Worm (Caenorhabditis elegans) whole organism, L2 larva: Measurements from ENCODE around the gene C56C10.6.

Experiments used
- C34F6.9 ChIP-seq: fragments of 150-350 bp; optimal IDR thresholded peaks from 2 replicates; lab custom pipeline; 2014; ENCODE audit warnings: missing biosample characterization, missing genetic modification characterization
- F13H6.1 ChIP-seq: sonication (generic microtip); optimal IDR thresholded peaks from 2 replicates; lab custom pipeline; 2016; ENCODE audit warnings: missing genetic modification characterization, missing compliant biosample characterization
- R02D3.7 ChIP-seq: fragments of 150-350 bp; optimal IDR thresholded peaks from 2 replicates; lab custom pipeline; 2014; ENCODE audit warnings: missing biosample characterization, missing genetic modification characterization
- Y55F3AM.14 ChIP-seq: fragments of 200-800 bp; sonication (Bioruptor generic); optimal IDR thresholded peaks from 2 replicates; lab custom pipeline; 2018; ENCODE audit warnings: mild to moderate bottlenecking, missing genetic modification characterization, missing compliant biosample characterization
- ZK546.5 ChIP-seq: sonication (generic microtip); optimal IDR thresholded peaks from 2 replicates; lab custom pipeline; 2017; ENCODE audit warnings: missing biosample characterization, missing genetic modification characterization
- alr-1 ChIP-seq: fragments of 150-350 bp; optimal IDR thresholded peaks from 2 replicates; lab custom pipeline; 2014; ENCODE audit warnings: missing biosample characterization, missing genetic modification characterization
- aly-2 ChIP-seq: fragments of 150-350 bp; optimal IDR thresholded peaks from 2 replicates; lab custom pipeline; 2014; ENCODE audit warnings: missing biosample characterization, missing genetic modification characterization
- ama-1 ChIP-seq: fragments of 150-350 bp; optimal IDR thresholded peaks from 2 replicates; lab custom pipeline; 2018; ENCODE audit warnings: inconsistent platforms
- blmp-1 ChIP-seq: sonication (generic microtip); optimal IDR thresholded peaks from 2 replicates; lab custom pipeline; 2017; ENCODE audit warnings: missing genetic modification characterization, mild to moderate bottlenecking, missing compliant biosample characterization, antibody characterized with exemption, moderate library complexity; ENCODE audit not compliant: insufficient read depth
- ceh-16 ChIP-seq: fragments of 150-350 bp; optimal IDR thresholded peaks from 2 replicates; lab custom pipeline; 2014; ENCODE audit warnings: missing biosample characterization, missing genetic modification characterization
- crh-2 ChIP-seq: sonication (generic microtip); optimal IDR thresholded peaks from 2 replicates; lab custom pipeline; 2017; ENCODE audit warnings: missing biosample characterization, missing genetic modification characterization
- dmd-4 ChIP-seq: sonication (generic microtip); optimal IDR thresholded peaks from 2 replicates; lab custom pipeline; 2017; ENCODE audit warnings: missing biosample characterization, missing genetic modification characterization
- elt-3 ChIP-seq: sonication (generic microtip); optimal IDR thresholded peaks from 2 replicates; lab custom pipeline; 2017; ENCODE audit warnings: missing biosample characterization, missing genetic modification characterization
- fos-1 ChIP-seq: fragments of 150-350 bp; optimal IDR thresholded peaks from 2 replicates; lab custom pipeline; 2014; ENCODE audit warnings: missing biosample characterization, missing genetic modification characterization
- gmeb-1 ChIP-seq: fragments of 150-350 bp; optimal IDR thresholded peaks from 2 replicates; lab custom pipeline; 2014; ENCODE audit warnings: missing biosample characterization, missing genetic modification characterization
- lin-13 ChIP-seq: fragments of 150-350 bp; optimal IDR thresholded peaks from 2 replicates; lab custom pipeline; 2014; ENCODE audit warnings: missing biosample characterization, missing genetic modification reagents, missing genetic modification characterization
- lin-39 ChIP-seq: fragments of 150-350 bp; optimal IDR thresholded peaks from 2 replicates; lab custom pipeline; 2014; ENCODE audit warnings: missing biosample characterization, missing genetic modification reagents, missing genetic modification characterization
- lsy-2 ChIP-seq, 2 experiments: fragments of 150-350 bp in 1 of 2; sonication (generic microtip) in 1 of 2; optimal IDR thresholded peaks; 2 replicates each; lab custom pipeline; 2014 to 2017; ENCODE audit warnings: missing biosample characterization in 2 of 2, missing genetic modification characterization in 2 of 2
- mbf-1 ChIP-seq: sonication (generic microtip); optimal IDR thresholded peaks from 2 replicates; lab custom pipeline; 2017; ENCODE audit warnings: missing biosample characterization, missing genetic modification characterization
- nhr-11 ChIP-seq: fragments of 150-350 bp; optimal IDR thresholded peaks from 2 replicates; lab custom pipeline; 2014; ENCODE audit warnings: missing biosample characterization, missing genetic modification characterization
- nhr-12 ChIP-seq: fragments of 150-350 bp; optimal IDR thresholded peaks from 2 replicates; lab custom pipeline; 2014; ENCODE audit warnings: missing biosample characterization, missing genetic modification characterization
- nhr-129 ChIP-seq: fragments of 150-350 bp; optimal IDR thresholded peaks from 2 replicates; lab custom pipeline; 2014; ENCODE audit warnings: missing biosample characterization, missing genetic modification characterization
- nhr-23 ChIP-seq: fragments of 150-350 bp; optimal IDR thresholded peaks from 2 replicates; lab custom pipeline; 2014; ENCODE audit warnings: missing biosample characterization, missing genetic modification reagents, missing genetic modification characterization
- nhr-237 ChIP-seq: fragments of 150-350 bp; optimal IDR thresholded peaks from 2 replicates; lab custom pipeline; 2014; ENCODE audit warnings: missing biosample characterization, missing genetic modification characterization
- nhr-25 ChIP-seq: fragments of 150-350 bp; sonication (generic microtip); optimal IDR thresholded peaks from 3 replicates; lab custom pipeline; 2014; ENCODE audit warnings: missing biosample characterization, missing genetic modification characterization
- nhr-6 ChIP-seq: fragments of 150-350 bp; optimal IDR thresholded peaks from 2 replicates; lab custom pipeline; 2014; ENCODE audit warnings: missing biosample characterization, missing genetic modification characterization
- nhr-77 ChIP-seq: fragments of 150-350 bp; optimal IDR thresholded peaks from 2 replicates; lab custom pipeline; 2014; ENCODE audit warnings: missing biosample characterization, missing genetic modification characterization
- skn-1 ChIP-seq: sonication (generic microtip); optimal IDR thresholded peaks from 2 replicates; lab custom pipeline; 2017; ENCODE audit warnings: missing biosample characterization, missing genetic modification characterization
- sma-3 ChIP-seq: sonication (generic microtip); optimal IDR thresholded peaks from 2 replicates; lab custom pipeline; 2016; ENCODE audit warnings: missing genetic modification reagents, missing genetic modification characterization, missing compliant biosample characterization
- sma-9 ChIP-seq, 2 experiments: fragments of 150-350 bp in 1 of 2; sonication (generic microtip) in 1 of 2; optimal IDR thresholded peaks; 2 replicates each; lab custom pipeline; 2014 to 2016; ENCODE audit warnings: missing genetic modification characterization in 2 of 2, mild to moderate bottlenecking in 1 of 2, missing biosample characterization in 1 of 2, missing compliant biosample characterization in 1 of 2, missing genetic modification reagents in 1 of 2, moderate library complexity in 1 of 2
- snpc-4 ChIP-seq: fragments of 150-350 bp; optimal IDR thresholded peaks from 2 replicates; lab custom pipeline; 2014; ENCODE audit warnings: missing biosample characterization, missing genetic modification characterization
- unc-55 ChIP-seq: fragments of 150-350 bp; sonication (generic microtip); optimal IDR thresholded peaks from 3 replicates; lab custom pipeline; 2014; ENCODE audit warnings: missing biosample characterization, missing genetic modification reagents, missing genetic modification characterization
- zag-1 ChIP-seq: fragments of 150-350 bp; optimal IDR thresholded peaks from 2 replicates; lab custom pipeline; 2014; ENCODE audit warnings: missing biosample characterization, missing genetic modification characterization
- ztf-1 ChIP-seq: fragments of 200-800 bp; sonication (Bioruptor generic); conservative IDR thresholded peaks from 2 replicates; pipeline ENCODE4 v1.3.6; 2022; ENCODE audit warnings: missing genetic modification characterization, missing compliant biosample characterization
- ztf-11 ChIP-seq: sonication (generic microtip); optimal IDR thresholded peaks from 2 replicates; lab custom pipeline; 2017; ENCODE audit warnings: missing biosample characterization, missing genetic modification characterization

The C56C10.6 gene

DNA sequence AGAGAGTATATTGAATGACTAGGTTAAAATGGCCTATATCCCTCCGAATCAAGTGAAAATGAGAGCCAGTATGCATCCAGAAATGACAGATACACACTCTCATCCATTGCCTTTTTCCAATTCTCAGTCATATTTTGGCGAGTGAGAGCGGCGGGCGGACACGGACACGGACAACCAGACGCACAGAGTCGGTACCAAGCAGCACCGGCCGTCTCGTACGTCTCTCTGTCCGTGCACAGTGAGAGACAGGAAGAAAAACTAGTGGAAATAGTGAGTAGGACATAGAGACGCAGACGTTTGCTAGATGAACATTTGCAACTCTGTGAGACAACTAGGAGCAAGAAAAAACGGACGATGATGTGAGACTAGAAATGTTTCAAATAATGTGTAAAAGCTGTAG, 17.9 kb downstream of the C56C10.6 start (continued):
- TF ChIP-seq zag-1 (tag; lab: Kevin White, UChicago) (peak; percentile 43), ama-1 (lab: Kevin White, UChicago) (no peak), ztf-1 (GFP tag; lab: Robert Waterston, UW) (no peak), skn-1 (no peak), nhr-25 (tag; lab: Kevin White, UChicago) (no peak), nhr-23 (tag; lab: Kevin White, UChicago) (no peak), unc-55 (peak; percentile 63), nhr-129 (tag; lab: Kevin White, UChicago) (peak; percentile 57), crh-2 (no peak), ceh-16 (tag; lab: Kevin White, UChicago) (no peak), mbf-1 (no peak), dmd-4 (tag; lab: Kevin White, UChicago) (no peak), nhr-77 (no peak), Y55F3AM.14 (no peak)

DNA sequence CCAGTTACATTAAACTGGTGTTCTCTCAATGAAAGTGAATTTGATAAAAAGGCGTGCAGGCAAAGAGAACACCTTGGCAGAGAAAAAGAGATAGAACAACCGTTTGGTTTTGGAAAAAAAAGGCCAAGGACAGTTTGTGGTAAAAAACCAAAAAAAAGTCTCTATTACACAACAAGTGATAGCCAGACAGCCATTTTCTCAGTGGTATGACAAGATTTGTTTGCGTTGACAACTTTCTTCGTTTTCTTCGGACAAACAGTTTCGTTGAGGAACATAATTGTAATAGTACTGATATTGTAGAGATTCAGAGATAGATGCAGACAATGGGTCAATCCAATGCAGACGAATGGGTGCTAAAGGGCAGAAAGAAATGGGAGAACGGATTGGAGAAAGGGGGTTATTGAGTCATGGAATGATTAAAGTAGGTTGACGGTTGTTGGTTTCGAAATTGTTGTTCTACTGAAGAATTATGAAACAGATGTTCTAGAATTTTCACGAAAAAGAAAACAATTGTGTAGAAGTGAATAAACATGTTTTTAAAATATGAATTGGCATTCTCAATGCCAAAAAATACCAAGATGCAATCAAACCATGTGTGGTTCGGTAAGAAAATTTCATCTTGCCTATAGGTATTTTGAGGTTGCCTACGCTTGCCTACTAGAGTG, 18.8 kb downstream of the C56C10.6 start:
- TF ChIP-seq nhr-25 (tag; lab: Kevin White, UChicago): peak; percentile 72
- TF ChIP-seq nhr-6 (tag; lab: Kevin White, UChicago): peak; percentile 17
- peak in 1 of 2 experiments; percentile 9 for TF ChIP-seq lsy-2 (tag; optimal IDR thresholded peaks at IDR 0.05; lab: Kevin White, UChicago)
- peak; percentile 9 for TF ChIP-seq F13H6.1 (tag; lab: Kevin White, UChicago)
- TF ChIP-seq alr-1 (tag; lab: Kevin White, UChicago): no peak
- peak; percentile 29 for TF ChIP-seq fos-1 (tag; lab: Kevin White, UChicago)
- TF ChIP-seq zag-1 (tag; lab: Kevin White, UChicago): no peak
- TF ChIP-seq Y55F3AM.14: peak; percentile 35
- TF ChIP-seq nhr-237 (tag; lab: Kevin White, UChicago): no peak
- no peak for TF ChIP-seq C34F6.9 (tag; lab: Kevin White, UChicago)
- peak; percentile 94 for TF ChIP-seq blmp-1
- TF ChIP-seq skn-1: no peak
- TF ChIP-seq nhr-11 (tag; lab: Kevin White, UChicago): no peak
- peak; percentile 24 for TF ChIP-seq sma-9 (GFP tag; optimal IDR thresholded peaks at IDR 0.05; lab: Kevin White, UChicago)
- TF ChIP-seq sma-9 (tag; optimal IDR thresholded peaks at IDR 0.05; lab: Kevin White, UChicago): no peak
- peak; percentile 56 for TF ChIP-seq sma-3 (GFP tag; lab: Kevin White, UChicago)
- no peak for TF ChIP-seq dmd-4 (tag; lab: Kevin White, UChicago)
- TF ChIP-seq gmeb-1 (tag; lab: Kevin White, UChicago): no peak

DNA sequence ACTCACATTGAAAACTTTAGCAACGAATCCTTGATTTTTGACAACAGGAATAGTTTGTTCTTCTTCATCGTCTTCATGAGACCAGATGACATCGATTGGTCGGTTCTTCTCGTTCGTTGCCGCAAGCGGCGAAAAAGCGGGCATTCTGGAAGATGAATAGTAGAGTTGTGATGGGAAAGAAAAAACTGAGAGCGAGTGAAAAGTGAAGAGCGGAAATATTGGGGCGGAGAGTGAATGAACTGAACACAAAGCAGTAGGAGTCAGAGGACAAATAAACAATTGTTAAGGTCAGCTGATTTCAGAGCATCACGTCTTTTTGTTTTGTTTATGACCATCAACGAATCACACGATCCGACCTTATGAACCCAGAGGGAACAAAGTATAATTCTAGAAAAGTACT, 19.8 kb downstream of the C56C10.6 start, which contains the start of gene F18C5.10:
Gene F18C5.10 (minus strand): TSS at position 145 of the 400 bp plus-strand sequence.
- no peak for TF ChIP-seq nhr-6 (tag; lab: Kevin White, UChicago)
- TF ChIP-seq zag-1 (tag; lab: Kevin White, UChicago): no peak
- no peak for TF ChIP-seq ZK546.5 (tag; lab: Kevin White, UChicago)
- no peak for TF ChIP-seq lin-13 (GFP tag; lab: Kevin White, UChicago)
- TF ChIP-seq fos-1 (tag; lab: Kevin White, UChicago): no peak
- TF ChIP-seq ztf-11 (tag; lab: Kevin White, UChicago): no peak
- TF ChIP-seq ama-1 (lab: Kevin White, UChicago): peak; percentile 60
- TF ChIP-seq gmeb-1 (tag; lab: Kevin White, UChicago): no peak
- TF ChIP-seq ztf-1 (GFP tag; lab: Robert Waterston, UW): no peak
- peak; percentile 74 for TF ChIP-seq nhr-129 (tag; lab: Kevin White, UChicago)
- no peak for TF ChIP-seq sma-3 (GFP tag; lab: Kevin White, UChicago)
- no peak for TF ChIP-seq mbf-1
- TF ChIP-seq nhr-237 (tag; lab: Kevin White, UChicago): no peak
- TF ChIP-seq lsy-2 (tag; optimal IDR thresholded peaks at IDR 0.05; lab: Kevin White, UChicago): peak in 1 of 2 experiments; percentile 9
- no peak for TF ChIP-seq nhr-23 (tag; lab: Kevin White, UChicago)
- TF ChIP-seq lin-39 (tag; lab: Kevin White, UChicago): no peak

DNA sequence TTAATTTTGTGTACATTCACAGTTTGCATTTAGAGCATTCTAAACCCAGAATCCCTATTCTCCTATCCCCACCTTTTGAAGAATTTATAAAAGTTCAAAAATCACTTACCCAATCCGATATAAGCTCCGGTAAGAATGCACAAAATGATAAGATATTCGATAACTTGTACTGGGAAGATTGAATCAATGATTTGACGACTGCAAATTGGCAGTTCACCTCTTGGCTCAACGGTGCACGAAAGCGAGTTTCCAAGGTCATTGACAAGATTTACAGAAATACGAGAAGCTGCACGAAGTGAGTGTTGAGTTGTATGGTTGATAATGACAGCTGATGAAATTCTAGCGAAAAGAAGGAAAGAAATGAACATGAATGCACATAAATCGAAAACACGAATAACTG, 20.8 kb downstream of the C56C10.6 start:
- TF ChIP-seq ama-1 (lab: Kevin White, UChicago): peak; percentile 51
- no peak for TF ChIP-seq aly-2 (tag; lab: Kevin White, UChicago)
- no peak for TF ChIP-seq nhr-12 (tag; lab: Kevin White, UChicago)
- TF ChIP-seq mbf-1: no peak
- no peak for TF ChIP-seq R02D3.7 (tag; lab: Kevin White, UChicago)
- TF ChIP-seq nhr-129 (tag; lab: Kevin White, UChicago): peak; percentile 27
- no peak for TF ChIP-seq elt-3
- no peak for TF ChIP-seq F13H6.1 (tag; lab: Kevin White, UChicago)
- no peak for TF ChIP-seq fos-1 (tag; lab: Kevin White, UChicago)
- no peak for TF ChIP-seq snpc-4 (tag; lab: Kevin White, UChicago)
